Worm (Caenorhabditis elegans) whole organism, L2 larva: ENCODE results near the gene T11G6.3.

Experiments used
- ama-1 ChIP-seq: fragments of 150-350 bp; optimal IDR thresholded peaks from 2 replicates; lab custom pipeline; 2018; ENCODE audit warnings: inconsistent platforms
- elt-1 ChIP-seq: fragments of 150-350 bp; optimal IDR thresholded peaks from 2 replicates; lab custom pipeline; 2014; ENCODE audit warnings: missing biosample characterization, missing genetic modification characterization
- lsy-2 ChIP-seq, 2 experiments: fragments of 150-350 bp in 1 of 2; sonication (generic microtip) in 1 of 2; optimal IDR thresholded peaks; 2 replicates each; lab custom pipeline; 2014 to 2017; ENCODE audit warnings: missing biosample characterization in 2 of 2, missing genetic modification characterization in 2 of 2

ce11 chrIV:10851833-10852232, 3.2 kb downstream of the T11G6.3 start, which contains the start of gene T11G6.4:
- TF ChIP-seq ama-1 (lab: Kevin White, UChicago): no peak
- no peak for TF ChIP-seq elt-1 (tag; lab: Kevin White, UChicago)
- no peak for TF ChIP-seq lsy-2 (tag; optimal IDR thresholded peaks at IDR 0.05; lab: Kevin White, UChicago)
